Worm (Caenorhabditis elegans) whole organism, L4/young adult: ENCODE measurements around the gene F56D5.2.

Experiments
- W03F9.2 ChIP-seq: fragments of 150-350 bp; optimal IDR thresholded peaks from 2 replicates; lab custom pipeline; 2014; ENCODE audit warnings: missing biosample characterization, missing genetic modification characterization
- dao-5 ChIP-seq: sonication (generic microtip); optimal IDR thresholded peaks from 2 replicates; lab custom pipeline; 2016; ENCODE audit warnings: missing genotype, missing genetic modification characterization, moderate library complexity, missing compliant biosample characterization
- him-1 ChIP-seq: sonication (generic microtip); optimal IDR thresholded peaks from 2 replicates; lab custom pipeline; 2016; ENCODE audit warnings: missing genotype, missing genetic modification reagents, missing genetic modification characterization, missing compliant biosample characterization

ce11 chrIV:9444417-9445026 is 46.1 kb upstream of the F56D5.2 start:
- TF ChIP-seq him-1 (peak; percentile 78), W03F9.2 (tag; lab: Kevin White, UChicago) (peak; percentile 87), dao-5 (tag; lab: Kevin White, UChicago) (no peak)
